Fruit fly (Drosophila melanogaster): ENCODE data around the gene CG13679.

DNA sequence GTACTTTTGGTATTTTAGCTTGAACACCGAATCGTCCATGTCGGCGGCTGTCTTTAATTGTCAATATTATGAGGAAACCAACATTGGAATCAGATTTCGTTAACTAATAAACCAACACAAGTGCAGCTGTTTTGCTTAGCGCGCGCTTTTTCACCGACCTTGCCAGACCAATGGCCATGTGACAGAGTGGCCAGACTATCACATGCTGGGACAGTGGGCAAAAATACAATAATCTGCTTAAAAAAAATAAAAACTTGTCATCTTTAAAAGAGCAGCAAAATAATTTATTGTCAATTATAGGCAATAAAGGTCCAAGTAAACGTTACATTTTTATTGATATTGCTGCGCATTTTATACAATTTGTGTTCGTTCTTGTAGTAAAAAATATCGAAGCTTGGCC lies 26.8 kb upstream of the CG13679 start, which contains the start of gene RecQ4:
- no peak for TF ChIP-seq psq (optimal IDR thresholded peaks at IDR 0.05)
- no peak for TF ChIP-seq EcR (GFP tag; optimal IDR thresholded peaks at IDR 0.05)
- no peak for TF ChIP-seq Dll (optimal IDR thresholded peaks at IDR 0.05)
- no peak for TF ChIP-seq CG8478 (optimal IDR thresholded peaks at IDR 0.05)
- TF ChIP-seq pan (optimal IDR thresholded peaks at IDR 0.05): no peak
- TF ChIP-seq usp (GFP tag; optimal IDR thresholded peaks at IDR 0.05): no peak

Data from whole organism.